Fruit fly (Drosophila melanogaster) whole organism: ENCODE measurements around the gene nAChRbeta3.

ENCODE experiments used
- CG8478 ChIP-seq: fragments of >200 bp; optimal IDR thresholded peaks from 2 replicates; lab custom pipeline; 2018; ENCODE audit warnings: inconsistent platforms
- Dll ChIP-seq: fragments of >200 bp; optimal IDR thresholded peaks from 2 replicates; lab custom pipeline; 2017
- EcR ChIP-seq, 2 experiments: fragments of >200 bp; optimal IDR thresholded peaks; 2 replicates each; lab custom pipeline; 2017; ENCODE audit warnings: missing biosample characterization in 2 of 2, missing genetic modification characterization in 2 of 2, missing genetic modification reagents in 2 of 2
- pan ChIP-seq: fragments of >200 bp; optimal IDR thresholded peaks from 2 replicates; lab custom pipeline; 2017
- psq ChIP-seq: fragments of >200 bp; optimal IDR thresholded peaks from 2 replicates; lab custom pipeline; 2017
- usp ChIP-seq: fragments of >200 bp; optimal IDR thresholded peaks from 2 replicates; lab custom pipeline; 2017; ENCODE audit warnings: missing biosample characterization, missing genetic modification characterization, mixed read lengths

The nAChRbeta3 gene

DNA sequence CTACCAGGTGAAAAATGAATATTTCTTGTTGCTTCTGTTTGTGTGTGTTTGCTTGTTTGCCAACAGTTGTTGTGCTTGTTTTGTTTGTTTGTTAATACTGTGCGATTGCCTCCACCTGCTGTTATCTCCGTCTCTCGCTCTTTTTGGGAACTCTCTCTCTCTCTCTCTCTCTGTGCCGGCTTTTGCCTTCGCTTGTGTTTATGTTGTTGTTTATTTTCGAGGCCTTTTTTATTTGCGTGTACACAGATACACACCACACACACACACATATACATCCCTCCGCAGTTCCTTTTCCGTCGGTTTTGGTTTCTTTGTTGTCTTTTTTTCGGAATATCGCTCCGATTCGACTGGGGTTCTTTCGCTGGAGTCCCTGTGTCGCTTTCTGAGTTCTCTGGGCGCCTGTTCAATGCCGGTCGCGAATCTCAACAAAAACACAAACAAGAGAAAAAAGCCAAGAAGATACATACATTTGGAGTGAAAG is 34.4 kb upstream of the nAChRbeta3 start:
- TF ChIP-seq pan (no peak), Dll (lab: Kevin White, UChicago) (peak; percentile 44), usp (no peak)

DNA sequence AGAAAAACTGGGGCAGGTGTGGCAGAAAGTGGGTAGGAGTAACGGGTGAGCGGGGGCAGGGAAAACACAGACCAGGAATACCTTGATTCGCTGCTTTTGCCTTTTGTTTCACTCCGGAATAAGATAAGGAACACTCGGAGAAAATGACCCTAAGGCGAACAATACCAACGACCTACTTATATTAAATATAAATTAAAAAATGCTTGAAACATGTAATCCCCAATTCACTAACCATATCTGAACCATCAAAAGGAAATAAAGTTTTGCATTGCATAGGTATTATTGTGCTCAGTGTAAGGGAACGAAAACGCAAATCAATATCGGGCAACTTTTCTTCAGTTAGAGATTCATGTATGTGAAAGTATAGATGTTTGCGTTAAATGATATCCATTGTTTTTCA is 32.9 kb upstream of the nAChRbeta3 start:
- TF ChIP-seq CG8478 (lab: Kevin White, UChicago) (no peak), psq (lab: Kevin White, UChicago) (no peak), EcR (GFP tag; optimal IDR thresholded peaks at IDR 0.05; lab: Kevin White, UChicago) (no peak)

DNA sequence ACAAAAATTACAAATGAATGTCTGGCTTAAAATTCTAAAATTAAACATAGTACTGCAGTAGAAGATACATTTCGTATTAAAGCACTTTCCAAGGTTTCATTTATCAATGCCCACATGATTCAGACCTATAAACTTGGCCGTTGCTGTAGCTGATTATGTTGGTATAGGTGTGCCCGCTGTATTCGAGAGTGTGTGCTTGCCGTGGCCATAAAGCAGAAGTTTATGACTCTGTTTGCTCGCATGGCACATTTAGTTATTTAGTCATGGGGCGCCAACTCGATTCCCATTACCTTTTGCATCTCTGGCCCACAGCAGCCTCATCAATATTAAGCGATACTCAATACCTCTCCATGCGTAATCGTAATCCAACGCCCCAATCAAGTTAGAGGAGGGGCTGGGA is 31.9 kb upstream of the nAChRbeta3 start:
- no peak for TF ChIP-seq EcR (GFP tag; optimal IDR thresholded peaks at IDR 0.05; lab: Kevin White, UChicago)
- TF ChIP-seq psq (lab: Kevin White, UChicago), result no peak
- TF ChIP-seq Dll (lab: Kevin White, UChicago), result no peak
- TF ChIP-seq pan, result no peak
- no peak for TF ChIP-seq CG8478 (lab: Kevin White, UChicago)
- TF ChIP-seq usp, result no peak

DNA sequence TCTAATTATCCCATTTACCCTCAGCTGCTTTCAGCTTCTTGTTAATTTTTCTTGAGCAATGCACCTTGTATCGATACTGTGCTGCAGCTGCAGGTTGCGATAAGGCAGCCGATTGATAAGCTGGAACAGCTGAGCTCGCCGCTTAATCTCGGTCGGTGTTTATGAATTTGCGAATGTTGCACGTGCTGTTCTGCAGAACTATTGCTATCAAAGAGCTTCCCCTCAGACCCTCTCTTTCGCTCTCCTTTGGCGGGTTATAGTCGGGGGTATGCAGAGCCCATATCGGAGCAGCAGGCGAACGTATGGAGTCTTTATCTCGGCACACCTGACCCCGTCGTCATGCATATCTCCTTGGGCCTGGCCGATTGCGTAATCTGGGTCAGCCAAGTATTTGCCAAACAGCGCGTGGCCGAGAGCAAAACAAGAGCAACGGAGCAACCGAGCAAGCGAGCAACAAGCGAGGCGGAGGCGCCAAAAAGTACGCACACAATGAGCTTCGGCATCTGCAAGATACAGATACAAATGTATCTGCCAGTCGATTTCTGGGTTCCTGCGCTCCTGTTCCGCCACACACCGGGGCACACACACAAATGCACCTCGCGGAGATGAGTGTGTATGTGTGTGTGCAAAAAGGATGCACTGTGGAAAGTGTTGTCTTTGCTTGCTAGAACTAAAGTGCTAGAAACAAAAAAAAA is 30.7 kb upstream of the nAChRbeta3 start:
- TF ChIP-seq psq (lab: Kevin White, UChicago) (no peak), EcR (GFP tag; optimal IDR thresholded peaks at IDR 0.05; lab: Kevin White, UChicago) (no peak)

DNA sequence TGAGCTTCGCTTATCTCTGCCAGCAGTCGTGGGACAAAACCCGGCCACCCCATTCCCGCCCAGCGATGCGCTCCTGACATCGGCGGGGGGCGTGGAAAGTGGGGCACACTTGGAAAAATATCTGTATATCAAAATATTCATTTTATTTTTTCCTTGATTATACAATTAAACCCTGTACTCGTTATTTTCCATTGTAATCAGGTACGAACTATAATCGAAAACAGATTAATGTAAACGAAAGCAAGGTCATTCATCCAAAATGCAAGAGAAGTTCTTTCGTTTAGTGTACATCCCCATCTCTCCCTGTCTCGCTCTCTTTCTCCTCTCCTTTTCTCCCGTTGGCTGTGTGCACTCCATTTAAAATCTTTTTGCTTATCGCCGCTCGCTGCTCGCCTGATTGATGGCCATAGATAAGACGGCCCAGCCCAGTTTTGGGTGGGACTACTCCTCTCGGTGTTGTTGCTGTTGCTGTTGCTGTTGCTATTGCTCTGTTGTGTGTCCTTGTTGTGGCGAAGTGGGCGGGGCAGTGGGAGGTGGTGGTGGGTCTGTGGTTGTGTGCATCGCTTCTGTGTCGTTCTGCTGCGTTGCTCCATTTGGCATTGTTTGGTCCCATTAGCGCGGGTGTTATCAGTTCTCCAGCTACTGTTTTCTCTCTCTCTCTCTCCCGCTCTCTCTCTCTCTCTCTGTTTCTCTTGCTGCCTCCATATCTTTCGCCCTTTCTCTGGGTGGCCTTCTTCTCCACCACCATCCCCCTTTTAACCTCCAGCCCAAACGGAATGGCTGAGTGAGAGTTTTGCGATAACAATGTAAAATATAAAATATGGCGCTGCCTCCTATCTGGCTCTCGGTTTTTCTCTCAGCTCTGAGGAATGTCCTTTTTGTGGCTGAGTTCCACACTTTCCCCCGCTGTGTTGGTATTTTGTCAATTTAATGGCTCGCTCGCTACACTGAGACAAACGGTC is 28.6 kb upstream of the nAChRbeta3 start:
- no peak for TF ChIP-seq psq (lab: Kevin White, UChicago)
- TF ChIP-seq EcR (GFP tag; optimal IDR thresholded peaks at IDR 0.05; lab: Kevin White, UChicago), result no peak
- TF ChIP-seq CG8478 (lab: Kevin White, UChicago), result peak; percentile 14
- peak; percentile 87 for TF ChIP-seq Dll (lab: Kevin White, UChicago)
- TF ChIP-seq usp, result no peak

DNA sequence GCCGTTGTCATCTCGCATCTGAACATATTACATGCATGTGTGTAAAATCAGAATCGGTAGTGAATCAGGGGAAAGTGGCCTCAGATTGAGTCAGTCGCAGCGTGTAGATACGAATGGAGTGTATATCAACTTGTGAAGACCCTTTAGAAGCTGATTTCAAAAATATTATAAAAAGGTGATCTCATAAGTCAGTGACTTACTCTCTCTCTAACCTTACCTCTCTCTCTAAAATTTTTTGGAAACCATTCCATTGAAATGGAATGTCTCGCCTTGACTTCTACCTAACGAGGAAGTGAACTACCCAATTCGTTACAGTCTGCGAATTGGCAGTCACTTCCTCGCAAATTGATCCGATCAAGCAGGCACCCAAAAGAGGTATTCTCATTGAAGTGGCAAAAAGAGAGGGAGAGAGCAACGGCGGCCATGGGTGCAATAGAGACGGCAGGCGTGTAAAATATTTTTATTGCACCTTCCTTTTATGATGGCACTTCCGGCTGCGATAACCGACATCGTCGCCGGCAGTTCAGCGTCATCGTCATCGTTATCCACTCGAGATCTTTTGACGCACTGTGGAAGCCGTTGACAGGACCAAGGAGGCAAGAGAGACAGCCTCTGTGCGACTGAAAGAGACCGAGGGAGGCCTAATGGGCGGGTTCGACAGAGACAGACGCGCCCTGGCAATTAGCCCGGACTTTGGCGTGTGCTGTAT is 26.9 kb upstream of the nAChRbeta3 start:
- no peak for TF ChIP-seq EcR (GFP tag; optimal IDR thresholded peaks at IDR 0.05; lab: Kevin White, UChicago)
- TF ChIP-seq Dll (lab: Kevin White, UChicago), result no peak
- TF ChIP-seq CG8478 (lab: Kevin White, UChicago), result no peak
- no peak for TF ChIP-seq pan
- no peak for TF ChIP-seq usp
- no peak for TF ChIP-seq psq (lab: Kevin White, UChicago)

DNA sequence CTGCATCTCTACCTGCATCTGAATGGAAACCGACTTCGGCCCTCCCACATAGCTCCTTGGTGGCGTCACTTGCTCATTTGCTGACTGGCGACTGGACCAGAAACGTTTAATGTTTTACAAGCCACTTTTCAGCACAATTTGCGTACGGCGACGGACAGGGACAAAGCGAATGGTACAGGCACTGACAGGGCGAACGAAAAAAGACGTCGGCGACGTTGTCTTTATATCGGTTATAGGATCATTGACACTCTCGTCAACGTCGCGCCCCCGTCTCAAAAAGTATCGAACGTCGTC is 26.4 kb upstream of the nAChRbeta3 start:
- TF ChIP-seq EcR (GFP tag; optimal IDR thresholded peaks at IDR 0.05; lab: Kevin White, UChicago) (no peak), Dll (lab: Kevin White, UChicago) (no peak), psq (lab: Kevin White, UChicago) (no peak), CG8478 (lab: Kevin White, UChicago) (no peak), pan (no peak), usp (no peak)

DNA sequence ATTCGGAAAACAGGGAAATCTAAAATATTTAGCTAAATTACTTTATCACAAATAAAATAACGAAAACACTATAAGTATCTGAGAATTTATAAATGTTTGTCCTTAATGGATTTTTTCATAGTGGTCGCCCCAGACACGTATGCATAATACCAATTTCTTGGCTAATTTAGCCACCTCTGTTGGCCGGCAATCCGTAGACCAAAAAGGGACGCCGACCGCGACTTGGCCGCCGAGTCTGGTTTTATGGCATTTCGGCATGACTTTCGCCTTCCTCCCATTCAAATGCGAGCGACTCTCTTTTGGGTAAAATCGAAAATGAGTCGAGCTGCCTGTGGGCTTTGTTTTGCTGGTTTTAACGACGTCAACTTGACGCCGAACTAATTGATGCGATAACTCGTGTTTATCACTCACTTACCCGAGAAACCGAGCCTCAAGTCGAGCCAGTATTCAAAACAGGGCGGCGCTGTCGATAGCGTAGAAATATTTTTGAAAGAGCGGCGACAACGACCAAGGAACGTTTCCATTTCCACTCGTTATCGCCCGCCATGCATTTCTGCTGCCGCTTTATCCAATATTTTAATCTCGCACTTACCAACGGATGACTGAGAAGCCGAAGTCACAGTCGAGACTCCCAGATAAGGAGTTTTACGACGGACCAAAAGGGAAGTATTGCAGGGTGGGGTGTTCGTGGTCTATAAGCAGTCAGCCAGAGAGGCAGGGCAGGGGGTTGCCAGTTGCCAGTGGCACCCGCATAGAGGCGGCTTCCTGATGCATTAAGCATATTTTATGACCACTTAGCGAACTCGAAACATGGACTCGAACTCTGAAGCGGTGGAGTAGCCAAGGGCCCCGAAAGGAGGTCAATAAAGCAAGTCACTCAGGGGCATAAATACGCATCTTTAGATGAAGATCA is 25.7 kb upstream of the nAChRbeta3 start:
- TF ChIP-seq EcR (GFP tag; optimal IDR thresholded peaks at IDR 0.05; lab: Kevin White, UChicago) (no peak), Dll (lab: Kevin White, UChicago) (no peak), psq (lab: Kevin White, UChicago) (no peak), CG8478 (lab: Kevin White, UChicago) (no peak), pan (no peak), usp (no peak)

DNA sequence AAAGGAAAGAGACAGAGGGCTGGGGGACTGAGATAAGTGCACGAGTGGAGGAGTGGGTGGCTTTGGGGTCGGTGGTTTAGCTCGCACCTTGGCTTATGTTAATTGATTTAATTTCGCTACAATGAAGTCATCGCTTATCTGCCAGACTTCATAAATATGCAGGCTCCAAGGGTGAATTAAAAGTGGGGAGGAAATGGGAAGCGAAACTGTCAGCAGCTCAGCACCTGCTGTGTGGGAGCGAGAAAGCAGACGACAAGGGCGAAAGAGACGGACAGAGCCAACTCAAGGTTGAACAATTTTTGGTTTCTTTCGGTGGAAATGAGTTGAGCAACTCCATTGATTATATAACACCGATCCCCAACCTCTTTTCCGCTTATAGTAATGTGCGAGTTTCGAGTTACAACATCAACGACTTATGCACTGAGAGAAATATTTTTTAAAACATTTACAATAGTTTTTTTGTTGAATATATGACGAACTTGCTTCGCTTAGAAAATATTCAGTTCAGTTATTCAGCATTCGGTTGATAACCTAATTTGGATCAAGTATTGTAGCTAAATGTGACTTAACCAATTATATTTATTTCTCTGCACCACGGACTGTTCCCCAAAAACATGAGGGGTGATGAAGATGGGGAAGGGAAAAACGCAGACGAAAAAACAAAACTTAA is 24.5 kb upstream of the nAChRbeta3 start:
- no peak for TF ChIP-seq Dll (lab: Kevin White, UChicago)
- TF ChIP-seq psq (lab: Kevin White, UChicago), result no peak
- TF ChIP-seq EcR (GFP tag; optimal IDR thresholded peaks at IDR 0.05; lab: Kevin White, UChicago), result no peak
- TF ChIP-seq pan, result no peak
- TF ChIP-seq CG8478 (lab: Kevin White, UChicago), result no peak
- TF ChIP-seq usp, result no peak

DNA sequence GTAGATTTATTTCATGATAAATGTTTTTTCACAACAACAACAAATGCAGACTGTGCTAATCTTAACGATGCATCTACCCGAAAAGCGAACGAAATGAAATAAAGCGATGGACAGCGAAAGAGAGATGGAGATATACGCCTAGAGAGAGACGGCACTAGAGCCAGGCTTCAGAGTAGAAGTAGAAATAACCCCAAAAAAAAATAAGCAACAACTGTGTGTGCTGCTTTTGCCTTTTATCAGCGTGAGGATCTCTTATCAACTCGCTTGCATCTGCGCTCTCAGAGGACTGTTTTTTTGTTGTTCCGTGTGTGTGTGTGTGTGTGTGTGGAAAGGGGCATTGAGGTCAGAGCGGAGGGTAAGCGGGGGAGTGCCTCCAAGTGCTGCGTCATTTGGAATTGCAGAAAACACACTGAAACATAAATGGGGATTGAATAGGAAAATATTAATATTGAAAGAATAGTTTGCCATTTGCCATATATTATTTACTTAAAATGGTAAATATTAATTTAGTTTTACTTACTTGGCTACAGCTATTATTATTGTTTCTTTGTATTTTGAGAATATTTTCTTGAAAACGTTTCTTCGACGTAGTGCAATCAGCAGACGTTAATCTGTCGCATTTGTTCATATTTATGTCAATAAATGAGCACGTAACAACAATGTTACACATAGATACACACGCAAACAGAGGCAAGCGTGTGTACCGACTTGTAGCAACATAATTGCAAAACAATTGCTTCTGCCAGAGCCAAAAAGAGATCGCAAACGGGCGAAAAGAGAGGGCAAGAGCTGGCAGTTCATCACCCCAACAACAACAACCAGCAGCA is 23.7 kb upstream of the nAChRbeta3 start:
- TF ChIP-seq Dll (lab: Kevin White, UChicago) (no peak), usp (no peak)
